Worm (Caenorhabditis elegans) whole organism, late embryonic: ENCODE results near the gene zip-1.

Experiments
- C08G9.2 ChIP-seq: sonication (generic microtip); optimal IDR thresholded peaks from 2 replicates; lab custom pipeline; 2016; ENCODE audit warnings: mild to moderate bottlenecking, missing genetic modification characterization, moderate library complexity, missing compliant biosample characterization
- C38D4.7 ChIP-seq: fragments of 200-800 bp; sonication (Bioruptor generic); optimal IDR thresholded peaks from 2 replicates; lab custom pipeline; 2018; ENCODE audit warnings: mild to moderate bottlenecking, missing genetic modification characterization, moderate library complexity, missing compliant biosample characterization
- K02D7.2 ChIP-seq: sonication (generic microtip); optimal IDR thresholded peaks from 2 replicates; lab custom pipeline; 2017; ENCODE audit warnings: mild to moderate bottlenecking, missing genetic modification characterization, missing compliant biosample characterization
- T23F11.4 ChIP-seq: fragments of 200-800 bp; sonication (Bioruptor generic); optimal IDR thresholded peaks from 2 replicates; lab custom pipeline; 2018; ENCODE audit warnings: mild to moderate bottlenecking, missing genetic modification characterization, missing compliant biosample characterization
- ahr-1 ChIP-seq: sonication (generic microtip); optimal IDR thresholded peaks from 2 replicates; lab custom pipeline; 2016; ENCODE audit warnings: missing genetic modification characterization, missing compliant biosample characterization
- ama-1 ChIP-seq: fragments of 150-350 bp; optimal IDR thresholded peaks from 2 replicates; lab custom pipeline; 2014
- ceh-24 ChIP-seq: sonication (generic microtip); optimal IDR thresholded peaks from 2 replicates; lab custom pipeline; 2016; ENCODE audit warnings: mild to moderate bottlenecking, missing genetic modification characterization, missing compliant biosample characterization
- ceh-30 ChIP-seq: fragments of 150-350 bp; optimal IDR thresholded peaks from 2 replicates; lab custom pipeline; 2014; ENCODE audit warnings: missing biosample characterization, missing genetic modification characterization
- ceh-31 ChIP-seq: sonication (generic microtip); optimal IDR thresholded peaks from 2 replicates; lab custom pipeline; 2016; ENCODE audit warnings: missing genetic modification characterization, missing compliant biosample characterization
- ceh-34 ChIP-seq: sonication (generic microtip); optimal IDR thresholded peaks from 2 replicates; lab custom pipeline; 2016; ENCODE audit warnings: mild to moderate bottlenecking, missing genetic modification characterization, missing compliant biosample characterization
- ceh-45 ChIP-seq: fragments of 200-800 bp; sonication (Bioruptor generic); IDR thresholded peaks from 2 replicates; pipeline ENCODE4 v1.3.6; 2022; ENCODE audit warnings: missing genetic modification reagents, missing genetic modification characterization, missing compliant biosample characterization
- ceh-48 ChIP-seq: sonication (generic microtip); optimal IDR thresholded peaks from 2 replicates; lab custom pipeline; 2016; ENCODE audit warnings: missing genetic modification characterization, inconsistent platforms, missing compliant biosample characterization
- ceh-6 ChIP-seq: fragments of 200-800 bp; sonication (Bioruptor generic); optimal IDR thresholded peaks from 2 replicates; lab custom pipeline; 2018; ENCODE audit warnings: mild to moderate bottlenecking, missing genetic modification characterization, missing compliant biosample characterization
- dmd-4 ChIP-seq: sonication (generic microtip); optimal IDR thresholded peaks from 2 replicates; lab custom pipeline; 2016; ENCODE audit warnings: borderline replicate concordance, missing genetic modification characterization, missing compliant biosample characterization
- ets-4 ChIP-seq: sonication (generic microtip); optimal IDR thresholded peaks from 2 replicates; lab custom pipeline; 2016; ENCODE audit warnings: missing genetic modification characterization, missing compliant biosample characterization
- gmeb-2 ChIP-seq: sonication (generic microtip); optimal IDR thresholded peaks from 2 replicates; lab custom pipeline; 2016; ENCODE audit warnings: missing genetic modification characterization, inconsistent platforms, missing compliant biosample characterization
- hlh-15 ChIP-seq: sonication (generic microtip); optimal IDR thresholded peaks from 2 replicates; lab custom pipeline; 2016; ENCODE audit warnings: missing genetic modification characterization, missing compliant biosample characterization
- hlh-30 ChIP-seq: sonication (generic microtip); optimal IDR thresholded peaks from 2 replicates; lab custom pipeline; 2017; ENCODE audit warnings: antibody characterized with exemption, missing genetic modification characterization, missing compliant biosample characterization; ENCODE audit not compliant: insufficient read depth
- hlh-6 ChIP-seq: sonication (generic microtip); optimal IDR thresholded peaks from 2 replicates; lab custom pipeline; 2016; ENCODE audit warnings: missing genotype, missing genetic modification characterization, missing compliant biosample characterization
- lim-6 ChIP-seq: sonication (generic microtip); optimal IDR thresholded peaks from 2 replicates; lab custom pipeline; 2016; ENCODE audit warnings: missing genetic modification characterization, missing compliant biosample characterization
- madf-2 ChIP-seq: sonication (generic microtip); optimal IDR thresholded peaks from 2 replicates; lab custom pipeline; 2017; ENCODE audit warnings: missing genetic modification characterization, missing compliant biosample characterization
- nfya-1 ChIP-seq: sonication (generic microtip); optimal IDR thresholded peaks from 2 replicates; lab custom pipeline; 2017; ENCODE audit warnings: missing genetic modification characterization, mild to moderate bottlenecking, missing compliant biosample characterization, antibody characterized with exemption, moderate library complexity
- nhr-232 ChIP-seq: sonication (generic microtip); optimal IDR thresholded peaks from 2 replicates; lab custom pipeline; 2016; ENCODE audit warnings: missing genetic modification characterization, missing compliant biosample characterization
- pag-3 ChIP-seq: sonication (generic microtip); optimal IDR thresholded peaks from 2 replicates; lab custom pipeline; 2016; ENCODE audit warnings: missing compliant biosample characterization, missing genetic modification characterization, borderline replicate concordance
- pax-1 ChIP-seq: fragments of 150-350 bp; optimal IDR thresholded peaks from 2 replicates; lab custom pipeline; 2014; ENCODE audit warnings: missing biosample characterization, missing genetic modification characterization
- pha-2 ChIP-seq: sonication (generic microtip); optimal IDR thresholded peaks from 2 replicates; lab custom pipeline; 2017; ENCODE audit warnings: mild to moderate bottlenecking, missing genetic modification characterization, missing compliant biosample characterization
- pros-1 ChIP-seq: fragments of 150-350 bp; optimal IDR thresholded peaks from 2 replicates; lab custom pipeline; 2014; ENCODE audit warnings: missing biosample characterization, missing genetic modification reagents, missing genetic modification characterization
- ref-2 ChIP-seq: sonication (generic microtip); optimal IDR thresholded peaks from 2 replicates; lab custom pipeline; 2016; ENCODE audit warnings: missing genetic modification characterization, missing compliant biosample characterization
- rnt-1 ChIP-seq: sonication (generic microtip); optimal IDR thresholded peaks from 2 replicates; lab custom pipeline; 2016; ENCODE audit warnings: missing genetic modification characterization, missing compliant biosample characterization
- sox-4 ChIP-seq: sonication (generic microtip); optimal IDR thresholded peaks from 2 replicates; lab custom pipeline; 2017; ENCODE audit warnings: mild to moderate bottlenecking, missing genetic modification characterization, inconsistent platforms, missing compliant biosample characterization
- syd-9 ChIP-seq: sonication (generic microtip); optimal IDR thresholded peaks from 2 replicates; lab custom pipeline; 2016; ENCODE audit warnings: mild to moderate bottlenecking, missing genetic modification characterization, moderate library complexity, missing compliant biosample characterization
- tbx-2 ChIP-seq: sonication (generic microtip); optimal IDR thresholded peaks from 2 replicates; lab custom pipeline; 2016; ENCODE audit warnings: missing genetic modification characterization, missing compliant biosample characterization
- ttx-3 ChIP-seq: sonication (generic microtip); optimal IDR thresholded peaks from 2 replicates; lab custom pipeline; 2016; ENCODE audit warnings: missing genetic modification reagents, missing genetic modification characterization, missing compliant biosample characterization
- unc-42 ChIP-seq: sonication (generic microtip); optimal IDR thresholded peaks from 2 replicates; lab custom pipeline; 2016; ENCODE audit warnings: missing genotype, missing genetic modification characterization, missing compliant biosample characterization
- unc-55 ChIP-seq: sonication (generic microtip); optimal IDR thresholded peaks from 2 replicates; lab custom pipeline; 2017; ENCODE audit warnings: missing biosample characterization, missing genetic modification reagents, missing genetic modification characterization
- zip-5 ChIP-seq: sonication (generic microtip); optimal IDR thresholded peaks from 2 replicates; lab custom pipeline; 2016; ENCODE audit warnings: missing genetic modification characterization, missing compliant biosample characterization
- ztf-16 ChIP-seq: sonication (generic microtip); optimal IDR thresholded peaks from 2 replicates; lab custom pipeline; 2017; ENCODE audit warnings: missing genetic modification characterization, missing compliant biosample characterization

zip-1 gene

ce11 chrIII:12367891-12368290 is 34.3 kb downstream of the zip-1 start:
- TF ChIP-seq pax-1 (tag; lab: Kevin White, UChicago) (no peak), ref-2 (tag; lab: Kevin White, UChicago) (no peak), pha-2 (tag; lab: Kevin White, UChicago) (no peak), pros-1 (tag; lab: Kevin White, UChicago) (no peak), hlh-15 (no peak), ztf-16 (no peak)

- TF ChIP-seq ceh-24 (peak; percentile 11), hlh-30 (tag; lab: Kevin White, UChicago) (peak; percentile 89), lim-6 (no peak), gmeb-2 (tag; lab: Kevin White, UChicago) (no peak), madf-2 (no peak), hlh-6 (peak; percentile 48), ceh-48 (tag; lab: Kevin White, UChicago) (peak; percentile 77), ref-2 (tag; lab: Kevin White, UChicago) (peak; percentile 27), tbx-2 (peak; percentile 10), syd-9 (tag; lab: Kevin White, UChicago) (no peak), ets-4 (no peak), unc-55 (GFP tag; lab: Kevin White, UChicago) (peak; percentile 18), ceh-31 (tag; lab: Kevin White, UChicago) (peak; percentile 27), ama-1 (lab: Kevin White, UChicago) (peak; percentile 94), ttx-3 (peak; percentile 13), nfya-1 (tag; lab: Kevin White, UChicago) (peak; percentile 9), ceh-45 (no peak), K02D7.2 (tag; lab: Kevin White, UChicago) (peak; percentile 13), pag-3 (tag; lab: Kevin White, UChicago) (no peak), C08G9.2 (no peak), ceh-6 (GFP tag; lab: Kevin White, UChicago) (no peak), dmd-4 (tag; lab: Kevin White, UChicago) (peak; percentile 9), sox-4 (tag; lab: Kevin White, UChicago) (no peak), T23F11.4 (no peak), ceh-30 (tag; lab: Kevin White, UChicago) (no peak), C38D4.7 (GFP tag; lab: Kevin White, UChicago) (peak; percentile 10), nhr-232 (no peak), ahr-1 (tag; lab: Kevin White, UChicago) (no peak), rnt-1 (tag; lab: Kevin White, UChicago) (peak; percentile 10), ceh-34 (tag; lab: Kevin White, UChicago) (peak; percentile 2), zip-5 (tag; lab: Kevin White, UChicago) (no peak)
Observed at ce11 chrIII:12368462-12369306, 35.1 kb downstream of the zip-1 start, which contains the start of gene his-72. Gene his-72, minus strand, starts transcription at chrIII:12369050.

- no peak for TF ChIP-seq unc-42 (tag; lab: Kevin White, UChicago)
- peak; percentile 5 for TF ChIP-seq ceh-31 (tag; lab: Kevin White, UChicago)
- TF ChIP-seq dmd-4 (tag; lab: Kevin White, UChicago), result no peak
- TF ChIP-seq nfya-1 (tag; lab: Kevin White, UChicago), result peak; percentile 22
- TF ChIP-seq T23F11.4, result no peak
- TF ChIP-seq pros-1 (tag; lab: Kevin White, UChicago), result peak; percentile 27
Observed at ce11 chrIII:12369476-12369875, 35.9 kb downstream of the zip-1 start.
